2 fruit fly cellular contexts compared by ENCODE assay signal in the genomic region with DNA sequence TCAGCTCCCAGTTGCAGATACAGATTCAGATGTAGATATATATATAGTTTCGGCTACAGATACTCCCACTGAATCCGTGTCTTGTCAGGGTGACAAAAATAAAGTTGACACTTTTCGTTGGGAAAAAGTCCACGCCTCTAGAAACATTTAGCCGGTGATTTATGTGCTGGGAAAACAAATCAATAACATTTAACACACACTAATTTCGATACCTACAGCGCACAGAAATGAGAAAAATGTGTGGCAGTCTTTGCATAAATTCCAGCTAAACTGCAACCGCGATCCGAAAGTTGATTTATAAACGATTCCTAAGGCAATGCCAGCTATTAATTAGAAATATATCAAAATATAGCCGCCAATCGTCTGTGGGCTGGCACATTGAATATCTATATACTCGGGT.
TF ChIP-seq lines count a peak whose summit lies in the region.

No protein-coding gene starts in this region.

- no peak for TF ChIP-seq CTCF in whole organism, embryonic (GFP tag; optimal IDR thresholded peaks at IDR 0.05; lab: Kevin White, UChicago)

TF ChIP-seq in whole organism, embryonic, 481 proteins besides CTCF, POLR2A, EP300 and RAD21:
- no peak for TF ChIP-seq repo (GFP tag; optimal IDR thresholded peaks at IDR 0.05; lab: Kevin White, UChicago)
- no peak for TF ChIP-seq mam (GFP tag; optimal IDR thresholded peaks at IDR 0.05; lab: Kevin White, UChicago)
- no peak for TF ChIP-seq tio (GFP tag; optimal IDR thresholded peaks at IDR 0.05; lab: Kevin White, UChicago)
- TF ChIP-seq CG18476 (GFP tag; optimal IDR thresholded peaks at IDR 0.05; lab: Kevin White, UChicago): no peak
- TF ChIP-seq CG14441 (GFP tag; IDR thresholded peaks at IDR 0.05; lab: Robert Waterston, UW): no peak
- no peak for TF ChIP-seq CG2875 (GFP tag; optimal IDR thresholded peaks at IDR 0.05; lab: Kevin White, UChicago)
- no peak for TF ChIP-seq jigr1 (GFP tag; IDR thresholded peaks at IDR 0.05; lab: Robert Waterston, UW)
- TF ChIP-seq CG14050 (GFP tag; IDR thresholded peaks at IDR 0.05; lab: Robert Waterston, UW): no peak
- TF ChIP-seq sens (GFP tag; lab: Kevin White, UChicago): peak; percentile 65
- no peak for TF ChIP-seq knrl (GFP tag; IDR thresholded peaks at IDR 0.05; lab: Robert Waterston, UW; ENCODE audit: partially characterized antibody)
- TF ChIP-seq CG7745 (tag; optimal IDR thresholded peaks at IDR 0.05; lab: Kevin White, UChicago): no peak
- no peak for TF ChIP-seq HLHmδ (GFP tag; optimal IDR thresholded peaks at IDR 0.05; lab: Kevin White, UChicago)
- TF ChIP-seq sd (tag; optimal IDR thresholded peaks at IDR 0.05; lab: Kevin White, UChicago): peak; percentile 87
- peak; percentile 68; the same call in 2 of the 3 replicates for TF ChIP-seq sr (GFP tag; IDR thresholded peaks at IDR 0.05; lab: Robert Waterston, UW)
- no peak for TF ChIP-seq psq (GFP tag; optimal IDR thresholded peaks at IDR 0.05; lab: Kevin White, UChicago)
- TF ChIP-seq twi (tag; optimal IDR thresholded peaks at IDR 0.05; lab: Kevin White, UChicago): no peak
- peak; percentile 63 for TF ChIP-seq Ets65A (GFP tag; lab: Kevin White, UChicago)
- 0 out of 3 replicates have a peak, but pooled peaks have one; percentile 1 for TF ChIP-seq row (GFP tag; IDR thresholded peaks at IDR 0.05; lab: Robert Waterston, UW)

TF ChIP-seq in whole organism, prepupa, 60 proteins besides CTCF, POLR2A, EP300 and RAD21:
- no peak for TF ChIP-seq Smox (GFP tag; optimal IDR thresholded peaks at IDR 0.05; lab: Kevin White, UChicago)
- peak; percentile 45 for TF ChIP-seq svp (GFP tag; lab: Kevin White, UChicago)
- no peak for TF ChIP-seq CG16779 (tag; optimal IDR thresholded peaks at IDR 0.05; lab: Kevin White, UChicago)
